Worm (Caenorhabditis elegans) whole organism, mixed stage, embryonic: ENCODE results near the gene Y43F8B.15.

Source experiments
- mep-1 ChIP-seq: fragments of 150-350 bp; optimal IDR thresholded peaks from 2 replicates; lab custom pipeline; 2017; ENCODE audit warnings: missing biosample characterization, missing genetic modification reagents, missing genetic modification characterization, inconsistent platforms
- nhr-2 ChIP-seq: fragments of 150-350 bp; optimal IDR thresholded peaks from 2 replicates; lab custom pipeline; 2014; ENCODE audit warnings: missing biosample characterization, missing genetic modification characterization
- sptf-1 ChIP-seq: sonication (generic microtip); optimal IDR thresholded peaks from 2 replicates; lab custom pipeline; 2017; ENCODE audit warnings: mild to moderate bottlenecking, missing genetic modification characterization, moderate library complexity, missing compliant biosample characterization

- TF ChIP-seq nhr-2 = no peak
- TF ChIP-seq sptf-1 = no peak
- TF ChIP-seq mep-1 (tag; lab: Kevin White, UChicago) = no peak
These were observed 12.4 kb downstream of the Y43F8B.15 start, which contains the start of gene M04C3.5 for ce11 chrV:19449544-19449943.
